Worm (Caenorhabditis elegans) whole organism, midembryonic: ENCODE results near the gene srd-2.

Experiments used
- T22C8.4 ChIP-seq: fragments of 200-800 bp; sonication (Bioruptor generic); IDR thresholded peaks from 2 replicates; pipeline ENCODE4 v1.3.6; 2022; ENCODE audit warnings: missing genetic modification characterization, missing compliant biosample characterization
- cog-1 ChIP-seq: sonication (generic microtip); optimal IDR thresholded peaks from 2 replicates; lab custom pipeline; 2016; ENCODE audit warnings: missing genetic modification characterization, missing compliant biosample characterization
- flt-1 ChIP-seq: fragments of 200-800 bp; sonication (Bioruptor generic); IDR thresholded peaks from 2 replicates; pipeline ENCODE4 v1.3.6; 2022; ENCODE audit warnings: missing genetic modification characterization, missing compliant biosample characterization
- klf-2 ChIP-seq: fragments of 200-800 bp; sonication (Bioruptor generic); conservative IDR thresholded peaks from 2 replicates; pipeline ENCODE4 v1.3.6; 2022; ENCODE audit warnings: missing genetic modification reagents, missing genetic modification characterization, missing compliant biosample characterization
- med-1 ChIP-seq: sonication (generic microtip); optimal IDR thresholded peaks from 2 replicates; lab custom pipeline; 2017; ENCODE audit warnings: missing genetic modification characterization, mild to moderate bottlenecking, missing compliant biosample characterization, antibody characterized with exemption, missing genetic modification reagents; ENCODE audit not compliant: insufficient read depth
- ref-1 ChIP-seq: fragments of 200-800 bp; sonication (Bioruptor generic); conservative IDR thresholded peaks from 2 replicates; pipeline ENCODE4 v1.3.6; 2022; ENCODE audit warnings: missing genetic modification reagents, missing genetic modification characterization, missing compliant biosample characterization
- tab-1 ChIP-seq: fragments of 200-800 bp; sonication (Bioruptor generic); IDR thresholded peaks from 2 replicates; pipeline ENCODE4 v1.3.6; 2022; ENCODE audit warnings: missing genetic modification characterization, missing compliant biosample characterization
- ztf-29 ChIP-seq: fragments of 200-800 bp; sonication (Bioruptor generic); IDR thresholded peaks from 2 replicates; pipeline ENCODE4 v1.3.6; 2022; ENCODE audit warnings: missing genetic modification reagents, missing genetic modification characterization, missing compliant biosample characterization

DNA sequence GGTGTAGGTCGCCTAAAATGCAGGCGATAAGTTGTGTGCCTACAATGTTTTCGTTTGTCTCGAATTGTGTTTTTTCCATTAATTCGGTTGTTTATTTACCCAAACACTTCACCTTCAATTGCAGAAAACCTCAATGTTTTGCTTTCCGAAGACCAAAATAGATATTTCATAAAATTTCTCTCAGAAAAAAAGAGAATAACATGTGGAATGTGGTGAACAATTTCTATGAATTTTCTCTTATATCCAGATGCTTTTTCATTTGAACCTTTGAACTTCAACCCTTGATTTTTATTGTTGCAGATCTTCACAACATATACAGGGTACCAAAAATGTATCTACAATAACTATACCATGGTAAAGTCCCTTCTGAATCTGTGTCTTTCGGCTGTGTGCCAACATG is 18.7 kb upstream of the srd-2 start, which contains the start of gene T01E8.1:
- TF ChIP-seq cog-1 = no peak
- TF ChIP-seq med-1 (GFP tag; lab: Kevin White, UChicago) = no peak
- no peak for TF ChIP-seq tab-1 (GFP tag; lab: Robert Waterston, UW)
- TF ChIP-seq klf-2 (GFP tag; lab: Robert Waterston, UW) = no peak
- no peak for TF ChIP-seq T22C8.4
- no peak for TF ChIP-seq flt-1 (GFP tag; lab: Robert Waterston, UW)
- TF ChIP-seq ztf-29 = no peak
- TF ChIP-seq ref-1 = no peak
